Fruit fly (Drosophila melanogaster) whole organism, embryonic: ENCODE data around the gene CG31431.

ENCODE experiments used
- Atf6 ChIP-seq: fragments of 200-800 bp; sonication (Bioruptor generic); IDR thresholded peaks from 2 replicates; pipeline ENCODE4 v1.3.6; 2022; ENCODE audit warnings: missing biosample characterization, missing genetic modification characterization
- CG10147 ChIP-seq: fragments of 200-800 bp; sonication (Bioruptor generic); optimal IDR thresholded peaks from 2 replicates; lab custom pipeline; 2019; ENCODE audit warnings: missing biosample characterization, mild to moderate bottlenecking, missing genetic modification characterization, moderate library complexity
- CG10431 ChIP-seq: fragments of 200-800 bp; sonication (Bioruptor generic); optimal IDR thresholded peaks from 3 replicates; lab custom pipeline; 2018; ENCODE audit warnings: missing biosample characterization, mild to moderate bottlenecking, missing genetic modification characterization
- CG11504 ChIP-seq: fragments of 200-800 bp; sonication (Bioruptor generic); optimal IDR thresholded peaks from 3 replicates; lab custom pipeline; 2019; ENCODE audit warnings: missing biosample characterization, mild to moderate bottlenecking, missing genetic modification characterization, moderate library complexity
- CG13296 ChIP-seq: fragments of 200-800 bp; sonication (Bioruptor generic); optimal IDR thresholded peaks from 3 replicates; lab custom pipeline; 2018; ENCODE audit warnings: missing biosample characterization, mild to moderate bottlenecking, missing genetic modification characterization
- CG14014 ChIP-seq: fragments of 200-800 bp; sonication (Bioruptor generic); IDR thresholded peaks from 2 replicates; pipeline ENCODE4 v1.3.6; 2022; ENCODE audit warnings: missing biosample characterization, missing genetic modification characterization
- CG14667 ChIP-seq: fragments of 200-800 bp; sonication (Bioruptor generic); IDR thresholded peaks from 2 replicates; pipeline ENCODE4 v1.3.6; 2022; ENCODE audit warnings: missing biosample characterization, missing genetic modification characterization
- CG14965 ChIP-seq: fragments of 200-800 bp; sonication (Bioruptor generic); optimal IDR thresholded peaks from 2 replicates; lab custom pipeline; 2016; ENCODE audit warnings: missing biosample characterization, missing genetic modification characterization, borderline replicate concordance
- CG16779 ChIP-seq: fragments of 200-800 bp; sonication (Bioruptor generic); IDR thresholded peaks from 2 replicates; pipeline ENCODE4 v1.3.6; 2022; ENCODE audit warnings: missing biosample characterization, missing genetic modification characterization
- CG17359 ChIP-seq: fragments of 200-800 bp; sonication (Bioruptor generic); optimal IDR thresholded peaks from 3 replicates; lab custom pipeline; 2018; ENCODE audit warnings: missing biosample characterization, mild to moderate bottlenecking, missing genetic modification characterization, moderate library complexity
- CG17568 ChIP-seq: fragments of 200-800 bp; sonication (Bioruptor generic); optimal IDR thresholded peaks from 2 replicates; lab custom pipeline; 2018; ENCODE audit warnings: missing biosample characterization, mild to moderate bottlenecking, missing genetic modification characterization, moderate library complexity
- CG17802 ChIP-seq: fragments of 200-800 bp; sonication (Bioruptor generic); optimal IDR thresholded peaks from 2 replicates; lab custom pipeline; 2018; ENCODE audit warnings: missing biosample characterization, mild to moderate bottlenecking, missing genetic modification characterization, moderate library complexity
- CG1792 ChIP-seq: fragments of 200-800 bp; sonication (Bioruptor generic); optimal IDR thresholded peaks from 2 replicates; lab custom pipeline; 2016; ENCODE audit warnings: missing biosample characterization, missing genetic modification characterization
- CG18476 ChIP-seq: fragments of 200-800 bp; sonication (Bioruptor generic); optimal IDR thresholded peaks from 2 replicates; lab custom pipeline; 2016; ENCODE audit warnings: missing biosample characterization, mild to moderate bottlenecking, missing genetic modification characterization
- CG4360 ChIP-seq: fragments of 200-800 bp; sonication (Bioruptor generic); IDR thresholded peaks from 2 replicates; pipeline ENCODE4 v1.3.6; 2022; ENCODE audit warnings: missing biosample characterization, missing genetic modification characterization
- CG4424 ChIP-seq: fragments of 200-800 bp; sonication (Bioruptor generic); optimal IDR thresholded peaks from 3 replicates; lab custom pipeline; 2016; ENCODE audit warnings: missing biosample characterization, missing genetic modification characterization
- CG4617 ChIP-seq: fragments of 200-800 bp; sonication (Bioruptor generic); optimal IDR thresholded peaks from 3 replicates; lab custom pipeline; 2016; ENCODE audit warnings: missing biosample characterization, missing genetic modification characterization, borderline replicate concordance
- CG5953 ChIP-seq: fragments of 200-800 bp; sonication (Bioruptor generic); IDR thresholded peaks from 2 replicates; pipeline ENCODE4 v1.3.6; 2022; ENCODE audit warnings: missing biosample characterization, missing genetic modification characterization
- CG6175 ChIP-seq: fragments of 200-800 bp; sonication (Bioruptor generic); IDR thresholded peaks from 3 replicates; pipeline ENCODE4 v1.3.6; 2022; ENCODE audit warnings: missing biosample characterization, missing genetic modification characterization
- CG6689 ChIP-seq: fragments of 200-800 bp; sonication (Bioruptor generic); IDR thresholded peaks from 2 replicates; pipeline ENCODE4 v1.3.6; 2022; ENCODE audit warnings: missing biosample characterization, missing genetic modification characterization
- CG6813 ChIP-seq: fragments of 200-800 bp; sonication (Bioruptor generic); optimal IDR thresholded peaks from 2 replicates; lab custom pipeline; 2017; ENCODE audit warnings: missing biosample characterization, missing genetic modification characterization, mild to moderate bottlenecking, moderate library complexity, missing genetic modification reagents
- CG7556 ChIP-seq: fragments of 200-800 bp; sonication (Bioruptor generic); optimal IDR thresholded peaks from 2 replicates; lab custom pipeline; 2017; ENCODE audit warnings: missing biosample characterization, mild to moderate bottlenecking, missing genetic modification characterization
- CG7786 ChIP-seq: fragments of 200-800 bp; sonication (Bioruptor generic); optimal IDR thresholded peaks from 2 replicates; lab custom pipeline; 2016; ENCODE audit warnings: missing biosample characterization, missing genetic modification characterization
- CG8388 ChIP-seq: fragments of 200-800 bp; sonication (Bioruptor generic); optimal IDR thresholded peaks from 2 replicates; lab custom pipeline; 2019; ENCODE audit warnings: missing biosample characterization, mild to moderate bottlenecking, missing genetic modification characterization, moderate library complexity
- CG9797 ChIP-seq: fragments of 200-800 bp; sonication (Bioruptor generic); optimal IDR thresholded peaks from 3 replicates; lab custom pipeline; 2018; ENCODE audit warnings: missing biosample characterization, mild to moderate bottlenecking, missing genetic modification characterization
- CoRest ChIP-seq: fragments of 200-800 bp; sonication (Bioruptor generic); optimal IDR thresholded peaks from 3 replicates; lab custom pipeline; 2018; ENCODE audit warnings: missing biosample characterization, mild to moderate bottlenecking, missing genetic modification characterization, moderate library complexity
- Dad ChIP-seq: fragments of 200-800 bp; sonication (Bioruptor generic); optimal IDR thresholded peaks from 3 replicates; lab custom pipeline; 2016; ENCODE audit warnings: missing biosample characterization, missing genetic modification characterization
- Deaf1 ChIP-seq: fragments of 200-800 bp; optimal IDR thresholded peaks from 3 replicates; lab custom pipeline; 2019; ENCODE audit warnings: missing biosample characterization, mild to moderate bottlenecking, missing genetic modification characterization, moderate library complexity
- Dek ChIP-seq: fragments of 200-800 bp; sonication (Bioruptor generic); optimal IDR thresholded peaks from 3 replicates; lab custom pipeline; 2019; ENCODE audit warnings: missing biosample characterization, mild to moderate bottlenecking, missing genetic modification characterization, moderate library complexity
- E2f1 ChIP-seq: fragments of 200-800 bp; sonication (Bioruptor generic); IDR thresholded peaks from 2 replicates; pipeline ENCODE4 v1.3.6; 2022; ENCODE audit warnings: missing biosample characterization, missing genetic modification characterization
- E2f2 ChIP-seq: fragments of 200-800 bp; sonication (Bioruptor generic); IDR thresholded peaks from 2 replicates; pipeline ENCODE4 v1.3.6; 2022; ENCODE audit warnings: missing biosample characterization, missing genetic modification characterization
- Max ChIP-seq: fragments of 200-800 bp; sonication (Bioruptor generic); optimal IDR thresholded peaks from 2 replicates; lab custom pipeline; 2016; ENCODE audit warnings: missing biosample characterization, mild to moderate bottlenecking, missing genetic modification characterization
- Nf-YB ChIP-seq: fragments of 200-800 bp; sonication (Bioruptor generic); optimal IDR thresholded peaks from 3 replicates; lab custom pipeline; 2019; ENCODE audit warnings: missing biosample characterization, mild to moderate bottlenecking, missing genetic modification characterization, moderate library complexity
- Opbp ChIP-seq: fragments of 200-800 bp; sonication (Bioruptor generic); IDR thresholded peaks from 3 replicates; pipeline ENCODE4 v1.3.6; 2022; ENCODE audit warnings: missing biosample characterization, missing genetic modification characterization; ENCODE audit not compliant: partially characterized antibody
- Stat92E ChIP-seq, 3 experiments: fragments of >200 bp in 2 of 3; fragments of 200-800 bp in 1 of 3; sonication (Bioruptor generic) in 1 of 3; optimal IDR thresholded peaks; 2 replicates each; lab custom pipeline; 2017 to 2019; ENCODE audit warnings: missing biosample characterization in 3 of 3, missing genetic modification characterization in 3 of 3, mild to moderate bottlenecking in 1 of 3, moderate library complexity in 1 of 3
- TFAM ChIP-seq: fragments of 200-800 bp; sonication (Bioruptor generic); optimal IDR thresholded peaks from 2 replicates; lab custom pipeline; 2017; ENCODE audit warnings: missing biosample characterization, missing genetic modification characterization, inconsistent platforms
- Trl ChIP-seq, 3 experiments: fragments of >200 bp in 2 of 3; fragments of 200-800 bp in 1 of 3; sonication (Bioruptor generic) in 1 of 3; optimal IDR thresholded peaks; 2 replicates in 1 of 3; 3 replicates in 2 of 3; lab custom pipeline; 2016 to 2017; ENCODE audit warnings: missing biosample characterization in 1 of 3, missing genetic modification characterization in 1 of 3
- ara ChIP-seq: fragments of 200-800 bp; sonication (Bioruptor generic); IDR thresholded peaks from 2 replicates; pipeline ENCODE4 v1.3.6; 2022; ENCODE audit warnings: missing biosample characterization, missing genetic modification characterization
- bab2 ChIP-seq: fragments of 200-800 bp; sonication (Bioruptor generic); optimal IDR thresholded peaks from 2 replicates; lab custom pipeline; 2016; ENCODE audit warnings: missing biosample characterization, missing genetic modification characterization
- bowl ChIP-seq: fragments of 200-800 bp; sonication (Bioruptor generic); IDR thresholded peaks from 2 replicates; pipeline ENCODE4 v1.3.6; 2022; ENCODE audit warnings: missing biosample characterization, missing genetic modification characterization
- cato ChIP-seq: fragments of 200-800 bp; sonication (Bioruptor generic); optimal IDR thresholded peaks from 2 replicates; lab custom pipeline; 2016; ENCODE audit warnings: missing biosample characterization, missing genetic modification characterization, borderline replicate concordance
- ems ChIP-seq: fragments of 200-800 bp; sonication (Bioruptor generic); optimal IDR thresholded peaks from 3 replicates; lab custom pipeline; 2016; ENCODE audit warnings: missing biosample characterization, missing genetic modification characterization
- gt ChIP-seq: fragments of 200-800 bp; sonication (Bioruptor generic); IDR thresholded peaks from 2 replicates; pipeline ENCODE4 v1.3.6; 2022; ENCODE audit warnings: missing biosample characterization, missing genetic modification characterization
- lmd ChIP-seq: fragments of 200-800 bp; sonication (Bioruptor generic); IDR thresholded peaks from 2 replicates; pipeline ENCODE4 v1.3.6; 2022; ENCODE audit warnings: missing biosample characterization, missing genetic modification characterization
- mld ChIP-seq: fragments of 200-800 bp; sonication (Bioruptor generic); IDR thresholded peaks from 3 replicates; pipeline ENCODE4 v1.3.6; 2022; ENCODE audit warnings: missing biosample characterization, missing genetic modification characterization; ENCODE audit not compliant: partially characterized antibody
- nerfin-2 ChIP-seq: fragments of 200-800 bp; sonication (Bioruptor generic); IDR thresholded peaks from 2 replicates; pipeline ENCODE4 v1.3.6; 2022; ENCODE audit warnings: missing biosample characterization, missing genetic modification characterization; ENCODE audit not compliant: partially characterized antibody
- sr ChIP-seq: fragments of 200-800 bp; sonication (Bioruptor generic); IDR thresholded peaks from 3 replicates; pipeline ENCODE4 v1.3.6; 2022; ENCODE audit warnings: missing biosample characterization, missing genetic modification characterization
- trem ChIP-seq: fragments of 200-800 bp; optimal IDR thresholded peaks from 3 replicates; lab custom pipeline; 2019; ENCODE audit warnings: missing biosample characterization, mild to moderate bottlenecking, missing genetic modification characterization, moderate library complexity

The CG31431 gene

DNA sequence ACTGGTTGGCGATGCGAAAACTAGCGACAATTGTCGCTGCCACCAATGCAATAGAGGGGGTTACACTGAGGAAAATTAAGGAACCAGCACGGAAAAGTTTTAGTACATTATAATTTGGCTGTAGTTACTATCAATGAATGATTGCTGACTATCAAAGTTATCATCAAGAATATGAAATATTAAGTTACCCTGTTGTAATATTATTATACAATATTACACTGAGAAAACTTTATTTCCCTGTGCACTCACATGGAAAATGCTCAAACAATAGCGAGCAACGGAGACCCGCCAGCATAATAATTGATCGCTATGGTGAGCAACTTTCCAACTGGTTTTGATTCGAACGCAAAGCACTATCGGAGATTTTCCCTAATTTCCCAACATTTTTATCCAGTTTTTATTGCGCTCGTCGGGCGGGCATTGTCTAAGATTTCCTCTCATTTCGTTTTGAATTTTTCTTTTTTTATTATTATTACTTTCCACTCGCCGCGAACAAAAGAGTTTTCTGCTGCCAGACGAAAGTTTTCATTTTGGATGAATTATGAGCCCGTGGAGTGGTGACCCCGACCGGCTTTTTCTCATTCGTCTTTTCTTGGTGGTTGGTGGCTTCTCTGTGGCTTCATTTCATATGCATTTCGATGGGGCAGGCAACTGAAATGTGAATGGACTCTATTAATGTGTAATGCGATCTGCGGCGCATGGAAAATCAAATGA is 8.2 kb upstream of the CG31431 start (continued):
- no peak for TF ChIP-seq CG6175 (GFP tag; lab: Robert Waterston, UW)
- TF ChIP-seq CG7786 (GFP tag; lab: Kevin White, UChicago): no peak
- TF ChIP-seq E2f1: peak; percentile 54
- TF ChIP-seq sr (GFP tag; lab: Robert Waterston, UW): 0 out of 3 replicates have a peak, but pooled peaks have one; percentile 33
- peak; percentile 90 for TF ChIP-seq CG7556 (GFP tag; lab: Kevin White, UChicago)
- no peak for TF ChIP-seq ems (GFP tag; lab: Kevin White, UChicago)
- peak; percentile 34 for TF ChIP-seq CG17802
- TF ChIP-seq CG14667 (GFP tag; lab: Robert Waterston, UW): no peak
- TF ChIP-seq Dek (tag; lab: Kevin White, UChicago): peak; percentile 63
- TF ChIP-seq CG17568 (GFP tag; lab: Kevin White, UChicago): peak; percentile 56
- TF ChIP-seq Dad (GFP tag; lab: Kevin White, UChicago): no peak
- TF ChIP-seq Stat92E (GFP tag; optimal IDR thresholded peaks at IDR 0.05; lab: Kevin White, UChicago): peak in 1 of 3 experiments; percentile 0
- TF ChIP-seq CG18476 (GFP tag; lab: Kevin White, UChicago): peak; percentile 31
- peak; percentile 15 for TF ChIP-seq Deaf1 (tag; lab: Kevin White, UChicago)
- peak; percentile 4 for TF ChIP-seq CG4617 (GFP tag; lab: Kevin White, UChicago)
- peak; percentile 88 for TF ChIP-seq CoRest (tag; lab: Kevin White, UChicago)
- peak; percentile 87 for TF ChIP-seq CG5953 (GFP tag; lab: Robert Waterston, UW)
- TF ChIP-seq CG10147 (GFP tag; lab: Kevin White, UChicago): peak; percentile 60
- TF ChIP-seq CG10431 (GFP tag; lab: Kevin White, UChicago): peak; percentile 88
- peak; percentile 11 for TF ChIP-seq TFAM (GFP tag; lab: Kevin White, UChicago)
- TF ChIP-seq bowl (GFP tag; lab: Robert Waterston, UW): no peak
- TF ChIP-seq CG14014: peak; percentile 59; the same call in 1 of the 2 replicates
- TF ChIP-seq CG13296: no peak
- no peak for TF ChIP-seq CG14965
- peak; percentile 65 for TF ChIP-seq Nf-YB (GFP tag; lab: Kevin White, UChicago)
- no peak for TF ChIP-seq CG1792 (GFP tag; lab: Kevin White, UChicago)
- no peak for TF ChIP-seq Trl (optimal IDR thresholded peaks at IDR 0.05; lab: Kevin White, UChicago)
- TF ChIP-seq Trl (GFP tag; optimal IDR thresholded peaks at IDR 0.05; lab: Kevin White, UChicago): peak; percentile 58
- TF ChIP-seq CG9797 (GFP tag; lab: Kevin White, UChicago): no peak
- peak; percentile 64 for TF ChIP-seq CG4424 (GFP tag; lab: Kevin White, UChicago)
- no peak for TF ChIP-seq Opbp (GFP tag; lab: Robert Waterston, UW)
- TF ChIP-seq CG17359 (tag; lab: Kevin White, UChicago): peak; percentile 81
- no peak for TF ChIP-seq CG16779
- TF ChIP-seq CG11504 (tag; lab: Kevin White, UChicago): peak; percentile 81
- peak; percentile 65 for TF ChIP-seq CG6689 (GFP tag; lab: Robert Waterston, UW)
- TF ChIP-seq Max: peak; percentile 39
- peak; percentile 90 for TF ChIP-seq ara (GFP tag; lab: Robert Waterston, UW)
- peak; percentile 72 for TF ChIP-seq lmd
- no peak for TF ChIP-seq mld
- no peak for TF ChIP-seq nerfin-2
- peak; percentile 52 for TF ChIP-seq gt (GFP tag; lab: Robert Waterston, UW)
- peak; percentile 54 for TF ChIP-seq cato (GFP tag; lab: Kevin White, UChicago)
- peak; percentile 48; the same call in 1 of the 2 replicates for TF ChIP-seq E2f2 (GFP tag; lab: Robert Waterston, UW)
- peak; percentile 95 for TF ChIP-seq CG8388 (GFP tag; lab: Kevin White, UChicago)
- TF ChIP-seq bab2: peak; percentile 43
- no peak; the same call in 1 of the 2 replicates for TF ChIP-seq CG4360 (GFP tag; lab: Robert Waterston, UW)
- TF ChIP-seq trem: peak; percentile 71
- TF ChIP-seq Atf6 (GFP tag; lab: Robert Waterston, UW): peak; percentile 26; the same call in 1 of the 2 replicates
- peak; percentile 25 for TF ChIP-seq CG6813 (GFP tag; lab: Kevin White, UChicago)
